Worm (Caenorhabditis elegans) whole organism, L4 larva: ENCODE measurements around the gene B0507.2.
A peak's percentile ranks its signal among the peaks of the same experiment; 100 is the strongest.

Experiments used
- D1046.2 ChIP-seq: fragments of 200-800 bp; sonication (Bioruptor generic); IDR thresholded peaks from 2 replicates; pipeline ENCODE4 v1.3.6; 2022; ENCODE audit warnings: missing genetic modification characterization, missing compliant biosample characterization
- F26F4.8 ChIP-seq: fragments of 200-800 bp; sonication (Bioruptor generic); conservative IDR thresholded peaks from 2 replicates; pipeline ENCODE4 v1.3.6; 2022; ENCODE audit warnings: missing genetic modification characterization, missing compliant biosample characterization
- Y105C5A.15 ChIP-seq: fragments of 200-800 bp; sonication (Bioruptor generic); IDR thresholded peaks from 2 replicates; pipeline ENCODE4 v1.3.6; 2022; ENCODE audit warnings: missing genetic modification characterization, missing compliant biosample characterization
- Y75B8A.6 ChIP-seq: fragments of 200-800 bp; sonication (Bioruptor generic); IDR thresholded peaks from 2 replicates; pipeline ENCODE4 v1.3.6; 2022; ENCODE audit warnings: missing genetic modification reagents, missing genetic modification characterization, missing compliant biosample characterization
- ZK337.2 ChIP-seq: fragments of 200-800 bp; sonication (Bioruptor generic); IDR thresholded peaks from 2 replicates; pipeline ENCODE4 v1.3.6; 2022; ENCODE audit warnings: missing genetic modification reagents, missing genetic modification characterization, missing compliant biosample characterization
- aha-1 ChIP-seq: fragments of 150-350 bp; peaks from one replicate; lab custom pipeline; 2014; ENCODE audit warnings: missing biosample characterization, missing genetic modification characterization
- ama-1 ChIP-seq: fragments of 150-350 bp; optimal IDR thresholded peaks from 2 replicates; lab custom pipeline; 2014; ENCODE audit warnings: inconsistent platforms, mixed read lengths
- ceh-62 ChIP-seq: sonication (generic microtip); optimal IDR thresholded peaks from 2 replicates; lab custom pipeline; 2017; ENCODE audit warnings: missing biosample characterization, missing genetic modification characterization
- ces-1 ChIP-seq: fragments of 150-350 bp; sonication (generic microtip); optimal IDR thresholded peaks from 4 replicates; lab custom pipeline; 2014; ENCODE audit warnings: missing biosample characterization, missing genetic modification reagents, missing genetic modification characterization
- daf-8 ChIP-seq: fragments of 200-800 bp; sonication (Bioruptor generic); IDR thresholded peaks from 2 replicates; pipeline ENCODE4 v1.3.6; 2022; ENCODE audit warnings: missing genetic modification characterization, missing compliant biosample characterization
- dmd-6 ChIP-seq: fragments of 200-800 bp; sonication (Bioruptor generic); IDR thresholded peaks from 2 replicates; pipeline ENCODE4 v1.3.6; 2022; ENCODE audit warnings: missing genetic modification reagents, missing genetic modification characterization, missing compliant biosample characterization
- duxl-1 ChIP-seq: sonication (generic microtip); optimal IDR thresholded peaks from 2 replicates; lab custom pipeline; 2016; ENCODE audit warnings: mild to moderate bottlenecking, missing genetic modification characterization, moderate library complexity, missing compliant biosample characterization; ENCODE audit not compliant: poor library complexity
- egl-43 ChIP-seq: fragments of 200-800 bp; sonication (Bioruptor generic); IDR thresholded peaks from 2 replicates; pipeline ENCODE4 v1.3.6; 2022; ENCODE audit warnings: missing genetic modification reagents, missing genetic modification characterization, missing compliant biosample characterization
- fkh-10 ChIP-seq: fragments of 150-350 bp; optimal IDR thresholded peaks from 2 replicates; lab custom pipeline; 2014; ENCODE audit warnings: missing biosample characterization, missing genetic modification reagents, missing genetic modification characterization
- fos-1 ChIP-seq: fragments of 150-350 bp; optimal IDR thresholded peaks from 2 replicates; lab custom pipeline; 2014; ENCODE audit warnings: missing biosample characterization, missing genetic modification characterization
- hlh-11 ChIP-seq: fragments of 200-800 bp; sonication (Bioruptor generic); optimal IDR thresholded peaks from 2 replicates; lab custom pipeline; 2018; ENCODE audit warnings: mild to moderate bottlenecking, missing genetic modification characterization, missing compliant biosample characterization
- hlh-30 ChIP-seq: sonication (generic microtip); optimal IDR thresholded peaks from 2 replicates; lab custom pipeline; 2017; ENCODE audit warnings: antibody characterized with exemption, mild to moderate bottlenecking, missing genetic modification characterization, missing compliant biosample characterization; ENCODE audit not compliant: insufficient read depth
- hmg-1.1 ChIP-seq: fragments of 200-800 bp; sonication (Bioruptor generic); IDR thresholded peaks from 2 replicates; pipeline ENCODE4 v1.3.6; 2022; ENCODE audit warnings: missing genetic modification reagents, missing genetic modification characterization, missing compliant biosample characterization
- lin-1 ChIP-seq: fragments of 200-800 bp; sonication (Bioruptor generic); IDR thresholded peaks from 2 replicates; pipeline ENCODE4 v1.3.6; 2022; ENCODE audit warnings: missing genetic modification reagents, missing genetic modification characterization, missing compliant biosample characterization
- lin-15B ChIP-seq: fragments of 150-350 bp; sonication (generic microtip); optimal IDR thresholded peaks from 3 replicates; lab custom pipeline; 2014; ENCODE audit warnings: missing biosample characterization, missing genetic modification characterization
- lin-39 ChIP-seq: fragments of 150-350 bp; optimal IDR thresholded peaks from 2 replicates; lab custom pipeline; 2014; ENCODE audit warnings: missing biosample characterization, missing genetic modification reagents, missing genetic modification characterization
- madf-5 ChIP-seq, 2 experiments: fragments of 200-800 bp; sonication (Bioruptor generic); IDR thresholded peaks; 2 replicates each; pipeline ENCODE4 v1.3.6; 2022; ENCODE audit warnings: missing compliant biosample characterization in 2 of 2, missing genetic modification characterization in 2 of 2
- mep-1 ChIP-seq: fragments of 150-350 bp; sonication (generic microtip); optimal IDR thresholded peaks from 3 replicates; lab custom pipeline; 2014; ENCODE audit warnings: missing biosample characterization, missing genetic modification characterization
- mxl-2 ChIP-seq: fragments of 200-800 bp; sonication (Bioruptor generic); conservative IDR thresholded peaks from 2 replicates; pipeline ENCODE4 v1.3.6; 2022; ENCODE audit warnings: missing genetic modification reagents, missing genetic modification characterization, missing compliant biosample characterization
- nhr-10 ChIP-seq: fragments of 150-350 bp; optimal IDR thresholded peaks from 2 replicates; lab custom pipeline; 2014; ENCODE audit warnings: missing biosample characterization, missing genetic modification characterization
- nhr-102 ChIP-seq: sonication (generic microtip); optimal IDR thresholded peaks from 2 replicates; lab custom pipeline; 2016; ENCODE audit warnings: mild to moderate bottlenecking, missing genetic modification characterization, moderate library complexity, missing compliant biosample characterization
- nhr-11 ChIP-seq: fragments of 150-350 bp; optimal IDR thresholded peaks from 2 replicates; lab custom pipeline; 2014; ENCODE audit warnings: missing biosample characterization, missing genetic modification characterization
- nhr-237 ChIP-seq: sonication (generic microtip); optimal IDR thresholded peaks from 2 replicates; lab custom pipeline; 2017; ENCODE audit warnings: missing biosample characterization, missing genetic modification characterization
- nhr-28 ChIP-seq: fragments of 150-350 bp; optimal IDR thresholded peaks from 2 replicates; lab custom pipeline; 2014; ENCODE audit warnings: missing biosample characterization, missing genetic modification characterization
- nhr-48 ChIP-seq: sonication (generic microtip); optimal IDR thresholded peaks from 2 replicates; lab custom pipeline; 2016; ENCODE audit warnings: mild to moderate bottlenecking, missing genetic modification characterization, missing compliant biosample characterization
- nhr-6 ChIP-seq: fragments of 150-350 bp; optimal IDR thresholded peaks from 2 replicates; lab custom pipeline; 2014; ENCODE audit warnings: missing biosample characterization, missing genetic modification characterization
- rbr-2 ChIP-seq: sonication (generic microtip); optimal IDR thresholded peaks from 2 replicates; lab custom pipeline; 2016; ENCODE audit warnings: missing genotype, missing genetic modification characterization, missing compliant biosample characterization
- set-16 ChIP-seq: fragments of 200-800 bp; sonication (Bioruptor generic); IDR thresholded peaks from 2 replicates; pipeline ENCODE4 v1.3.6; 2022; ENCODE audit warnings: missing genetic modification reagents, missing genetic modification characterization, missing compliant biosample characterization
- snpc-4 ChIP-seq: fragments of 150-350 bp; optimal IDR thresholded peaks from 2 replicates; lab custom pipeline; 2014; ENCODE audit warnings: missing biosample characterization, missing genetic modification characterization
- unc-39 ChIP-seq: sonication (generic microtip); optimal IDR thresholded peaks from 2 replicates; lab custom pipeline; 2017; ENCODE audit warnings: missing biosample characterization, missing genetic modification characterization
- unc-62 ChIP-seq, 3 experiments: fragments of 150-350 bp in 1 of 3; sonication (generic microtip); optimal IDR thresholded peaks in 2 of 3; peaks in 1 of 3; 1 replicate in 1 of 3; 2 replicates in 2 of 3; lab custom pipeline; 2014 to 2017; ENCODE audit warnings: missing biosample characterization in 3 of 3, missing genetic modification characterization in 3 of 3, missing genetic modification reagents in 3 of 3, missing genotype in 1 of 3
- zag-1 ChIP-seq: fragments of 150-350 bp; optimal IDR thresholded peaks from 2 replicates; lab custom pipeline; 2014; ENCODE audit warnings: missing biosample characterization, missing genetic modification characterization
- zip-2 ChIP-seq: fragments of 150-350 bp; optimal IDR thresholded peaks from 2 replicates; lab custom pipeline; 2014; ENCODE audit warnings: missing biosample characterization, missing genetic modification characterization
- ztf-7 ChIP-seq: fragments of 150-350 bp; optimal IDR thresholded peaks from 2 replicates; lab custom pipeline; 2014; ENCODE audit warnings: missing biosample characterization, missing genetic modification characterization

Gene B0507.2

DNA sequence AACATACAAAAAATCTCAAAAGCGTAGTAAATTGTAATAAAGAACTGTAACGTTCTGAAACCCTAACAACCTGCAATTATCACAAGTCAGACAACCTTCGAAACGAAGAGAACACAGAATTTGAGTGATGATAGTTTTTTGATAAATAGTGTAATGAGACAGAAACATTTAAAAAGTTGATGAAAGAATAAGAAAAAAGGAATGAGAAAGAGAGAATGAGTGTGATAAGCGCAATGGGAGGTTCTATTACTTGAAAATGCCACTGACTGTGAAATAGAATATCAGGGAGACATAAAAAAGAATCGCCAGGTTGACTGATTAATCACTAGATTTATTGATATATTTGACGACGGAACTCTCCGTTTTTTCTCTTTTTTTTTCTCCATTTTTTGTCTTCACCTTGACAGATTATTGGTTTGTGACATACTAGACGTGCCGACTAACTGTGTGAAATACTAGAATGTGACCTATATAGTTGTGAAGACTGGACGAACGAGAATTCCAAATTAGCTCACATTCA is 25.2 kb downstream of the B0507.2 start (continued):
- no peak for TF ChIP-seq Y75B8A.6 (GFP tag; lab: Robert Waterston, UW)
- no peak for TF ChIP-seq ama-1
- TF ChIP-seq duxl-1 (tag; lab: Kevin White, UChicago) = no peak
- no peak for TF ChIP-seq snpc-4
- no peak for TF ChIP-seq nhr-237 (tag; lab: Kevin White, UChicago)
- no peak for TF ChIP-seq lin-1
- no peak for TF ChIP-seq hlh-30
- no peak for TF ChIP-seq nhr-102
- peak; percentile 5 for TF ChIP-seq aha-1 (tag; lab: Kevin White, UChicago)
- no peak for TF ChIP-seq ztf-7
- no peak for TF ChIP-seq zip-2 (tag; lab: Kevin White, UChicago)
- TF ChIP-seq mep-1 (tag; lab: Kevin White, UChicago) = no peak

DNA sequence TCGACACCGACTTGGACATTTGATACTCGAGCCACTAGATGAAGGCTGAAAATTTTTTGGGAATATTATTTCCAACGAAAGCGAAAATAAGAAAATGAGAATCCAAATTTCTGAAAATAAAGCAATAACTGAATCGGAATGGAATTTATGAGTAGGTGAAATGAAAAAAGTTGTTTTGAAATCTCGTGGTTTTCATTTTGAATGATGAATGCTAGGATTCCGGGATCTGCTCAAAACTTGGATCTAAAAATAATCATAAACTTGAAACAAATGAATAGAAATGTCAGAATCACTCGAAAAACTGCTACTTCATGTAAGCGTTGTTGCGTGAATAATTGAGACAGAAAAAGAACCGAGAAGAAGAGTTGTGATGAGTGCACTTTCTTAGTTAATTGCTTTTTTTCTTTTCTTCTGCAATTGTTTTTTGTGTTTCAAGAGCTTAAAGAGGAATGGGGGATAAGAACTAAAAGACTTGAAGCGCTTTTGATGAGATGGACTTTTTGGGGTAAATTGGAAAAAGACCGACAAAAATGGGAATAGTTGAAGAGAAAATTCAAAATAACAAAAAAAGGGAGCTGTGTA is 26.9 kb downstream of the B0507.2 start, which contains the start of gene magu-2:
Gene magu-2, minus strand, starts transcription at position 51 of the 582 bp plus-strand sequence.
- TF ChIP-seq Y105C5A.15 (GFP tag; lab: Robert Waterston, UW) (no peak), nhr-10 (tag; lab: Kevin White, UChicago) (no peak), mxl-2 (no peak), unc-62 (GFP tag; optimal IDR thresholded peaks at IDR 0.05 in 1 of 2; lab: Kevin White, UChicago) (peak in 1 of 2 experiments; percentile 63), unc-62 (tag; optimal IDR thresholded peaks at IDR 0.05; lab: Kevin White, UChicago) (no peak)

DNA sequence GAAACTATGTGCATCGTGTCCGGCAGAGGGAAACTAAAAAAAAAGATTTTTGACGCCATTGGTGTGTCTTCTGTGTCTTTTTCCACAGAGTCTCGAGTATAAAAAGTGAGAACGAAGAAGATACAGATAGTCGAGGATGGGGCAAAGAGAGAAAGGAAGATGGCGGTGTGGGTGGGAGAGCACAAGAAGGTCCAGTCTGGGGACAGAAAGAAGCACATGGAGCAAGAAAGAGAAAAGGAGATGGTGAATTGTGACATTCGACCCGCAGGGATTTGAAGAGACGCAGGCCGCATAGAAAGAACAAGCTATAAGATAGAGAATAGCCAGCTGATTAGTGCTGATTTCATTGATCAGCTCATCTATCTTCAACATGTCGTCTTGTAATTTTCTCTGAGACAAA is 28.1 kb downstream of the B0507.2 start:
- TF ChIP-seq Y105C5A.15 (GFP tag; lab: Robert Waterston, UW) = no peak
- TF ChIP-seq unc-39 = no peak
- no peak for TF ChIP-seq ceh-62 (tag; lab: Kevin White, UChicago)
- TF ChIP-seq nhr-11 (tag; lab: Kevin White, UChicago) = peak; percentile 3
- peak; percentile 42 for TF ChIP-seq nhr-28
- TF ChIP-seq madf-5 (GFP tag; IDR thresholded peaks at IDR 0.05; lab: Robert Waterston, UW) = no peak
- 0 out of 2 replicates have a peak, but pooled peaks have one; percentile 14 for TF ChIP-seq dmd-6 (GFP tag; lab: Robert Waterston, UW)
- TF ChIP-seq zag-1 (tag; lab: Kevin White, UChicago) = no peak
- peak; percentile 56 for TF ChIP-seq hlh-30
- no peak for TF ChIP-seq nhr-6 (tag; lab: Kevin White, UChicago)
- no peak for TF ChIP-seq fkh-10 (GFP tag; lab: Kevin White, UChicago)
- TF ChIP-seq egl-43 (GFP tag; lab: Robert Waterston, UW) = no peak
- no peak for TF ChIP-seq lin-39 (tag; lab: Kevin White, UChicago)
- no peak for TF ChIP-seq nhr-237 (tag; lab: Kevin White, UChicago)
- peak; percentile 70 for TF ChIP-seq hlh-11 (tag; lab: Kevin White, UChicago)
- TF ChIP-seq lin-15B (tag; lab: Kevin White, UChicago) = no peak
- 0 out of 2 replicates have a peak, but pooled peaks have one; percentile 65 for TF ChIP-seq ZK337.2 (GFP tag; lab: Robert Waterston, UW)
- peak; percentile 56 for TF ChIP-seq hmg-1.1 (GFP tag; lab: Robert Waterston, UW)
- TF ChIP-seq D1046.2 (GFP tag; lab: Robert Waterston, UW) = 0 out of 2 replicates have a peak, but pooled peaks have one; percentile 22
- no peak for TF ChIP-seq Y75B8A.6 (GFP tag; lab: Robert Waterston, UW)
- TF ChIP-seq F26F4.8 (GFP tag; lab: Robert Waterston, UW) = no peak
- peak; percentile 11 for TF ChIP-seq mep-1 (tag; lab: Kevin White, UChicago)
- TF ChIP-seq rbr-2 (tag; lab: Kevin White, UChicago) = no peak
- no peak for TF ChIP-seq daf-8
- no peak for TF ChIP-seq set-16 (GFP tag; lab: Robert Waterston, UW)

DNA sequence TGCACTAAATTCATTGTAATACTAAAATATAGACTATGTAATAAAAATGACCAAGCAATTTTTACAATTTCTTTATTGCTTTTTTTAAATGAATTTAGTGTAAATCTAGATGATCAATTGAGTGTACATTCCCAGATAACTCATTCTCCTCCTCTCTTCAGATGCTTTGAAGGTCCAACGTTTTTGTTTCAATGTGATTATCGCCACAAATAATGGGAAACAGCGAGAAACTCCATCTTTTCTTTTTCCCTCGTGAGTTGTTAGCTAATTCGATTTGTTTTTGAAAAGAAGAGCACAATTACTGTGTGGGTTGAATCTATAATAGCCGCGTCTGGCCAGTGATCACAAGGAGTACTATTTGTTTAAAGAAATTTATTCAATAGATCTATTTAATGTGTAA is 30.9 kb downstream of the B0507.2 start:
- TF ChIP-seq daf-8 (no peak), fos-1 (tag; lab: Kevin White, UChicago) (no peak), ces-1 (peak; percentile 78), aha-1 (tag; lab: Kevin White, UChicago) (peak; percentile 88), nhr-48 (tag; lab: Kevin White, UChicago) (no peak), dmd-6 (GFP tag; lab: Robert Waterston, UW) (no peak)
- TF ChIP-seq, all 104 proteins: peak for 2
